Worm (Caenorhabditis elegans): Measurements from ENCODE around the gene npr-4.

DNA sequence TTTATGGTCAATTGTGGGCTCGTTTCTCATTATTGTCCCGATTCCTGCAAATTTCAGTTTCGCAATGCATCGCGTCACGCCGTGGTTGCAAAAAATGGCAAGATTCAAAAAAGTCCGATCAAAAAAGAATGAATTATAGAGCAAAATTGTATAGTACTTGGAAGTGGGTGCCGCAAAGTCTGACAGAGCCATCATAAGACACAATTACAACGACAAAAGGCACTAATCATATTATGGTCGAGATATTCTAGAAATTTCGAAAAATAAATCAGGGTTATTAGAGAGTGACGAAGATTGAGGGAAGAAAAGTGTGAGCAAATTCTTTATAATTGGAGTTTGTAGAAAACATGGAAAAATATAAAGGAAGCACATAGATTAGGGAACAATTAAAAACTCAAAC is 43.7 kb upstream of the npr-4 start:
- TF ChIP-seq him-1 (tag; optimal IDR thresholded peaks at IDR 0.05) (no peak), dao-5 (tag; optimal IDR thresholded peaks at IDR 0.05) (no peak)

Measured in whole organism, L4/young adult.